Worm (Caenorhabditis elegans): Measurements from ENCODE around the gene K08D8.3.

DNA sequence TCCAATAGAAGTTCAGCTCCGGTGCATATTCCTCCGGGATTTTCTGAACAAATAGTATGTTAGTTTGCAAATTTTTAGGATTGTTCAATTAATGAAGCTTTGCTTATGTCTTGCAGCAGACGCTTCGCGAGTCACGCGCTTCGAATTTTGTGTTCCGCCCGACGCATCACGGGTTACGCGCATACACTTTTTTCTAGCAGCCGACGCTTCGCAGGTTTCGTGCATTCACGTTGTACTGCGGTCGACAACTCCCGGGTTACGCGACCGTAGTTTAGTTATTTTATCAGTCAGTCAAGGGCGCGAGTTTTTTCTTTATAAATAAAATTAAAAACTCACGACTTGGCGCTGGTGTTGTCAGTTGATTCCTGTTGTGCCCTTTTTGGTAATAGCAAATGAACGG is 36.6 kb downstream of the K08D8.3 start:
- TF ChIP-seq ceh-24 (tag; optimal IDR thresholded peaks at IDR 0.05) = no peak
- TF ChIP-seq fkh-6 (tag; optimal IDR thresholded peaks at IDR 0.05) = no peak
- no peak for TF ChIP-seq sox-4 (tag; optimal IDR thresholded peaks at IDR 0.05)

Measured in whole organism, late embryonic.